Fruit fly (Drosophila melanogaster): Measurements from ENCODE around the gene CecB.

CecB gene

DNA sequence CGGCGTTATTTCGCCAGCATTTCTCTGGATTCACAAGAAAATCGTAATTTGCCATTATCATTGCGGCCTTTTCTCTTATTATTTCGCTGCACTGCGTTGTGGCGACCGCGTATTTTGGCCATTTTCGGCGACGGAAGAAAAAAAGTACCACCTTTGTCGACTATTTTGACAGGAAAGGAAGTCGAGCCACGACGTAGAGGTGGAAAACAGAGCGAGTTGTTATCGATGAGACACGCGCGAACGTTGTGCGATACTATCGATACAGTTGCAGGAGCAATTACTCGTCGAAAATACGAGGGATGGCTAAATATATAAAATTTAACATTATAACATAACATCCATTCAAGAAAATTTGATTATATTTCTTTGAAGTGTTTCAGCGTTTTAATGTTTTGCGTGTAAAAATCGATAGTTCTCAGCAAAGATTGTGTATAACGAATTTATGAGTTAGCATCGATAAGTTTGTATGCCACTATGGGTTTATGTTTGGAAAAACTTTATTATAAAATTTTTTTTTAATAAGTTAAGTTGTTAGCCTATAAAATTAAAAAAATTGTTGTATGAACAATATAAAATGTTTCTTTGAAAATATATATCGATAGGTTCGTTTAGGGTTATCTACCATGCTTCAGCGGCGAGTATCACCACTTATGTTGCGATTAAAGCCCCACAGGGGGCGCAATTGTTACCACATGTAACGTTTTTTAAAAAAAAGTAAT lies 4.7 kb downstream of the CecB start, which contains the start of gene RpS7 (continued):
- TF ChIP-seq dsf (GFP tag; optimal IDR thresholded peaks at IDR 0.05; ENCODE audit: borderline replicate concordance) (peak; percentile 36), rgr (GFP tag; optimal IDR thresholded peaks at IDR 0.05) (peak; percentile 69), dmrt93B (GFP tag; optimal IDR thresholded peaks at IDR 0.05) (peak; percentile 64), HLH106 (tag; optimal IDR thresholded peaks at IDR 0.05) (peak; percentile 67), Dfd (GFP tag; optimal IDR thresholded peaks at IDR 0.05) (no peak), fru (GFP tag; optimal IDR thresholded peaks at IDR 0.05) (peak; percentile 55), Mio (GFP tag; optimal IDR thresholded peaks at IDR 0.05) (no peak)

DNA sequence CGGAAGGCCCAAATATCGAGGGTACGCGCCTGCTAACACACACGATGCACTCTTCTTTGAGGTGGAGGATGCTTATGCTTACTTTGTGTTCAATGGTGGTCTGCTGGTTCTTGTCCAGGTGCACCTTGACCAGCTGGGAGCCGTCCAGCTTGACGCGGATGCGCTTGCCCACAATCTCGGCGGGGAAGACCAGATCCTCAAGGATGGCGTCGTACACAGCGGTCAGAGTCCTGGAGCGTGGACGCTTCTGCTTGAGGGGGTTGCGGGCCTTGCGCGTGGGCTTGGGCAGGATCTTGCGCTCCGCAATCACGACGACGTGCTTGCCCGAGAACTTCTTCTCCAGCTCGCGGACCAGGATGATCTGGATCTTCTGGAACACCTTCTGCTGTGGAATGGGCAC lies 5.6 kb downstream of the CecB start:
- no peak for TF ChIP-seq Hr78 (GFP tag; optimal IDR thresholded peaks at IDR 0.05)
- no peak for TF ChIP-seq Hnf4 (GFP tag; optimal IDR thresholded peaks at IDR 0.05)

DNA sequence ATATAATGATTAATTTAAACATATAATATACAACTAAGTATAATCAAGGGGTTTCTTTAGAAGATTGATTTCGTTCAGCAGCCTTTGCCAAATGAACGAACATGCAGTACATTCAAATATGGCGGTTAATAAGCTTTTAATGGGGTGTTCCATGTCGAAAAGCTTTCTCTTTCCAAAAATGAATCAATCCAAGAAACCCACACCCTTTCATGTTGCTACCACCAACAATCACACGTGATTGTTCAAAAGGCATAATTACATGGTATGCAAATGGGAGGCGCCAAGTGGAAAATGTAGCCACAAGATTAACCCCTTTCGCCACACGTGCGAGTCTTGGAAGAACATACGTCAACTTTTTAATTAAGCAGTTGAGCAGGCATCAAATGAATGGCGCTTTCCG lies 7.7 kb downstream of the CecB start:
- no peak for TF ChIP-seq fru (GFP tag; optimal IDR thresholded peaks at IDR 0.05)
- TF ChIP-seq sage (GFP tag; optimal IDR thresholded peaks at IDR 0.05), result peak; percentile 3

DNA sequence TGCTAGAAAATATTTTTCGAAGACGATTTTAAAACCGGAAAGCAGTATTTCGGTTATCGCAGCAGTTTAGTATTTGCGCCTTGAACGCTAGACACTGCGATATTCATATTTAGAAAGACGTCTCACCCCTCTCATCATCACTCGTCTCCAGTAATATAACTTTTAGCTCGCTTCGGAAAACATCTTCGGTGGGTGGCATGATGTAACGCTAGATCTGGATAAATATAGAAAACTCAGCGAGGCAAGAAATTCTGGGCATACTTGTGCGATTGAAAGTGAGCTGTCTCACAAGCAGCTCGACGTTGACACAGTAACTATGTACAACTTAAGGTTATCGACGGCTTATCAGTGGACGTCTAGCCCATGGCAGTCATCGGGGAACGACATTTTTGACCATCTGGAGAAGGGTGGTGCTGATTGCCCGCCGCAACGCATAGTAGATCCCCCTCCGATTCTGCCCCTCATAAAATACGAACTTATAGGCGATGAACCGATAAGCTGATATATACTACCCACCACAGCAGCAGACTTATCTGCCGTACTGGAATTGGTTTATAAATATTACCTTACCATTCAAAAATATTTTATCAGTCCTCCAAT lies 9.5 kb downstream of the CecB start:
- TF ChIP-seq psq (GFP tag; optimal IDR thresholded peaks at IDR 0.05), result no peak
- TF ChIP-seq Rel (GFP tag; optimal IDR thresholded peaks at IDR 0.05), result no peak
- peak; percentile 51 for TF ChIP-seq Rel (tag; optimal IDR thresholded peaks at IDR 0.05)

DNA sequence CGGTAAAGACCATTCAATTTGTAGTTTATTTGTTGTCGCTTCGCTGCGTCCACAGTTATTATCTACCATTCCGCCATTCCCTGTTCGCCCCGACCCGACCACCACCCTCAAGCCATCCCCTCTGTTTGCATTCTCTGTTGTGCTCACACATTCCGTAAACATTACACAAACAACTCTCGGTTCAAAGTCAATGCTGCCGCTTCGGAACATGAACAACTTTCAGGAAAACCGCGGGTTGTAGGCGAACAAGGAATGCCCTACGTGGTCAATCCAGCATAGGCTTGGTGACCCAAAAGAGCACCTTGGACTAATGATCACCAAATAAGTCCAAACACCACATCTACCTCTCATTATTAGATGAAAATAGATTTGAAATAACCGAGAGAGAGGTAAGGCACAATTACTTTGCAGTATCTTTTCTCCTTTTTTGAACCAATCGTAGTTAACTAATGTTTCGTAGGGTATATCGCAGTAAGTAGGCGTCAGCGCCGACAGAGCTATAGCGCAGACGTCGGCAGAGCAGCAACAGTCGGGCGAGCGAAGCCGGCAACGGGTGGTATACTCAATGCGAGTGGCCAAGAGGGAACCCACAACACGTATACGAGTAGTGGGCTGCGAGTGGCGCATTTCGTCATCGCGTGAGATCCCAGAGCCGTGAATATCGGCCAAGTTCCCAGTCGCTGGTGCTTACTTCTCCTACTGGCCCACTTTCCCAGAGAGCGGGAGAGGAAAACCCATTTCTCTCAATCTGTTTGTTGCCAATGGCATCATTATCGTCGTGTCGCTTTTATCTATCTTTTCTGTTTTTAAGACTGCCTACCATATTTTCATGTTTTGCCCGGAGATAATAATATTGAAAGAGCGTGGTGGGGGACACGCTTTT lies 10.3 kb downstream of the CecB start:
- TF ChIP-seq dl (GFP tag; optimal IDR thresholded peaks at IDR 0.05; ENCODE audit: insufficient read depth in 1 of 2, partially characterized antibody in 2 of 2) (no peak), Dif (GFP tag; optimal IDR thresholded peaks at IDR 0.05; ENCODE audit: partially characterized antibody) (no peak), ey (GFP tag; optimal IDR thresholded peaks at IDR 0.05) (peak; percentile 55), Rel (GFP tag; optimal IDR thresholded peaks at IDR 0.05) (no peak), Rel (tag; optimal IDR thresholded peaks at IDR 0.05) (no peak), Hr78 (GFP tag; optimal IDR thresholded peaks at IDR 0.05) (no peak), Hr83 (GFP tag; optimal IDR thresholded peaks at IDR 0.05; ENCODE audit: poor library complexity, severe bottlenecking) (no peak), tai (GFP tag; optimal IDR thresholded peaks at IDR 0.05) (no peak), CG32264 (GFP tag; optimal IDR thresholded peaks at IDR 0.05) (peak; percentile 23), br (GFP tag; optimal IDR thresholded peaks at IDR 0.05) (peak; percentile 61), h (GFP tag; optimal IDR thresholded peaks at IDR 0.05) (peak; percentile 75), lola (GFP tag; optimal IDR thresholded peaks at IDR 0.05) (no peak), fru (GFP tag; optimal IDR thresholded peaks at IDR 0.05) (peak; percentile 90), jim (GFP tag; optimal IDR thresholded peaks at IDR 0.05) (no peak), woc (GFP tag; optimal IDR thresholded peaks at IDR 0.05) (peak; percentile 34), Abd-B (GFP tag; optimal IDR thresholded peaks at IDR 0.05) (no peak), Mio (GFP tag; optimal IDR thresholded peaks at IDR 0.05) (no peak), dsf (GFP tag; optimal IDR thresholded peaks at IDR 0.05; ENCODE audit: borderline replicate concordance) (no peak), GATAd (GFP tag; optimal IDR thresholded peaks at IDR 0.05) (no peak), Hnf4 (GFP tag; optimal IDR thresholded peaks at IDR 0.05) (no peak), sage (GFP tag; optimal IDR thresholded peaks at IDR 0.05) (no peak), usp (GFP tag; optimal IDR thresholded peaks at IDR 0.05) (no peak), sv (GFP tag; optimal IDR thresholded peaks at IDR 0.05) (peak; percentile 86), rgr (GFP tag; optimal IDR thresholded peaks at IDR 0.05) (peak; percentile 36), CG9705 (GFP tag; optimal IDR thresholded peaks at IDR 0.05) (no peak), psq (GFP tag; optimal IDR thresholded peaks at IDR 0.05) (peak; percentile 43), OdsH (GFP tag; optimal IDR thresholded peaks at IDR 0.05) (peak; percentile 43), Sp1 (GFP tag; optimal IDR thresholded peaks at IDR 0.05) (peak; percentile 23), dmrt93B (GFP tag; optimal IDR thresholded peaks at IDR 0.05) (peak; percentile 40), Jra (GFP tag; optimal IDR thresholded peaks at IDR 0.05) (no peak), Vsx2 (GFP tag; optimal IDR thresholded peaks at IDR 0.05; ENCODE audit: partially characterized antibody) (no peak), HLH106 (tag; optimal IDR thresholded peaks at IDR 0.05) (peak; percentile 56), pan (optimal IDR thresholded peaks at IDR 0.05) (no peak), Myc (optimal IDR thresholded peaks at IDR 0.05) (no peak), foxo (GFP tag; optimal IDR thresholded peaks at IDR 0.05) (peak; percentile 5 to 74), Dfd (GFP tag; optimal IDR thresholded peaks at IDR 0.05) (no peak), brk (GFP tag; optimal IDR thresholded peaks at IDR 0.05) (no peak), N (GFP tag; optimal IDR thresholded peaks at IDR 0.05) (no peak)
